Fruit fly (Drosophila melanogaster) Kc167 (cell line): ENCODE measurements around the gene CG7800.

Source experiments
- Myc ChIP-seq: fragments of >200 bp; optimal IDR thresholded peaks from 2 replicates; lab custom pipeline; 2017; ENCODE audit warnings: missing external identifiers
- h ChIP-seq: fragments of >200 bp; optimal IDR thresholded peaks from 3 replicates; lab custom pipeline; 2018; ENCODE audit warnings: missing external identifiers
- psq ChIP-seq: fragments of >200 bp; optimal IDR thresholded peaks from 2 replicates; lab custom pipeline; 2017; ENCODE audit warnings: missing external identifiers

DNA sequence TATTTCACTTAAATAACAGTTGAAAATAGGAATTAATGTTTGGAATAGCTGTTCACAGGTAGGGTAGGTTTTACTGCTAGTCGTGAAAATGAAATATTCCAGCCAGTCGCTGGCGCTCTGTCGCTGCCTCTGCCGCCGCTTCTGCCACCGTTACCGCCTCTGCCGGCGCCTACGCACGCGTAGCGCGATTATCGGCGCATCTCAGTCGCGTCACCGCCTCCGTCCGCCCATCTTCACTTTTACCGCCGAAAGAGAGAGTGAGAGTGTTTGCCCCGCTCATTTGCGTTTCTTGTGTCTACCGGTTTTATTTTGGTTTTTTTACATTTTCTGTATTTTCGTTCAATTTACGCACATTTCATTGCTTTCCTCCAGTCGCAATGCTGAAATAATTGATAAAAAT lies 33.8 kb downstream of the CG7800 start:
- TF ChIP-seq psq (no peak), Myc (lab: Kevin White, UChicago) (no peak), h (lab: Kevin White, UChicago) (no peak)
